Fruit fly (Drosophila melanogaster) whole organism, pupa: ENCODE measurements around the gene Hrs.

Experiments used
- CG10348 ChIP-seq: fragments of 200-800 bp; sonication (Bioruptor generic); IDR thresholded peaks from 2 replicates; pipeline ENCODE4 v1.3.6; 2022; ENCODE audit warnings: missing biosample characterization, missing genetic modification characterization
- CG12605 ChIP-seq: fragments of 200-800 bp; sonication (Bioruptor generic); IDR thresholded peaks from 2 replicates; pipeline ENCODE4 v1.3.6; 2022; ENCODE audit warnings: missing biosample characterization, missing genetic modification characterization
- CG13204 ChIP-seq: fragments of 200-800 bp; sonication (Bioruptor generic); optimal IDR thresholded peaks from 2 replicates; lab custom pipeline; 2018; ENCODE audit warnings: missing biosample characterization, mild to moderate bottlenecking, missing genetic modification characterization, moderate library complexity
- CG14655 ChIP-seq: fragments of 200-800 bp; sonication (Bioruptor generic); optimal IDR thresholded peaks from 3 replicates; lab custom pipeline; 2017; ENCODE audit warnings: mild to moderate bottlenecking, missing biosample characterization, missing genetic modification reagents, missing genetic modification characterization
- CG15710 ChIP-seq: fragments of 200-800 bp; sonication (Bioruptor generic); optimal IDR thresholded peaks from 2 replicates; lab custom pipeline; 2018; ENCODE audit warnings: missing biosample characterization, mild to moderate bottlenecking, missing genetic modification characterization, moderate library complexity
- CG17806 ChIP-seq: fragments of 200-800 bp; sonication (Bioruptor generic); optimal IDR thresholded peaks from 2 replicates; lab custom pipeline; 2018; ENCODE audit warnings: missing biosample characterization, mild to moderate bottlenecking, missing genetic modification characterization, moderate library complexity
- CG32121 ChIP-seq: fragments of 200-800 bp; sonication (Bioruptor generic); IDR thresholded peaks from 2 replicates; pipeline ENCODE4 v1.3.6; 2022; ENCODE audit warnings: missing biosample characterization, missing genetic modification characterization
- CG34367 ChIP-seq: fragments of 200-800 bp; sonication (Bioruptor generic); optimal IDR thresholded peaks from 2 replicates; lab custom pipeline; 2018; ENCODE audit warnings: missing biosample characterization, mild to moderate bottlenecking, missing genetic modification characterization
- CG4496 ChIP-seq: fragments of 200-800 bp; sonication (Bioruptor generic); IDR thresholded peaks from 3 replicates; pipeline ENCODE4 v1.3.6; 2022; ENCODE audit warnings: missing biosample characterization, missing genetic modification characterization
- CG8159 ChIP-seq: fragments of 200-800 bp; sonication (Bioruptor generic); optimal IDR thresholded peaks from 3 replicates; lab custom pipeline; 2018; ENCODE audit warnings: missing biosample characterization, mild to moderate bottlenecking, missing genetic modification characterization, moderate library complexity
- CG8301 ChIP-seq: fragments of 200-800 bp; sonication (Bioruptor generic); optimal IDR thresholded peaks from 2 replicates; lab custom pipeline; 2018; ENCODE audit warnings: missing biosample characterization, mild to moderate bottlenecking, missing genetic modification characterization
- CG9948 ChIP-seq: fragments of 200-800 bp; sonication (Bioruptor generic); optimal IDR thresholded peaks from 2 replicates; lab custom pipeline; 2018; ENCODE audit warnings: missing biosample characterization, mild to moderate bottlenecking, missing genetic modification characterization, moderate library complexity
- D1 ChIP-seq: fragments of 200-800 bp; sonication (Bioruptor generic); optimal IDR thresholded peaks from 2 replicates; lab custom pipeline; 2018; ENCODE audit warnings: missing biosample characterization, mild to moderate bottlenecking, missing genetic modification characterization, moderate library complexity
- EcR ChIP-seq: fragments of 200-800 bp; sonication (Bioruptor generic); optimal IDR thresholded peaks from 3 replicates; lab custom pipeline; 2019; ENCODE audit warnings: missing biosample characterization, missing genetic modification characterization, mild to moderate bottlenecking, moderate library complexity, missing genetic modification reagents
- Ets98B ChIP-seq: fragments of 200-800 bp; sonication (Bioruptor generic); IDR thresholded peaks from 2 replicates; pipeline ENCODE4 v1.3.6; 2022; ENCODE audit warnings: missing biosample characterization, missing genetic modification characterization
- Pif1A ChIP-seq: fragments of 200-800 bp; sonication (Bioruptor generic); optimal IDR thresholded peaks from 3 replicates; lab custom pipeline; 2016; ENCODE audit warnings: missing biosample characterization, missing genetic modification characterization
- Pif1B ChIP-seq: fragments of 200-800 bp; sonication (Bioruptor generic); optimal IDR thresholded peaks from 3 replicates; lab custom pipeline; 2016; ENCODE audit warnings: missing biosample characterization, missing genetic modification characterization
- Snoo ChIP-seq: fragments of 200-800 bp; sonication (Bioruptor generic); optimal IDR thresholded peaks from 3 replicates; lab custom pipeline; 2017; ENCODE audit warnings: missing biosample characterization, mild to moderate bottlenecking, missing genetic modification characterization, inconsistent platforms
- fd96Ca ChIP-seq: fragments of 200-800 bp; sonication (Bioruptor generic); IDR thresholded peaks from 3 replicates; pipeline ENCODE4 v1.3.6; 2022; ENCODE audit warnings: missing biosample characterization, missing genetic modification characterization
- gl ChIP-seq: fragments of 200-800 bp; sonication (Bioruptor generic); optimal IDR thresholded peaks from 2 replicates; lab custom pipeline; 2018; ENCODE audit warnings: missing biosample characterization, mild to moderate bottlenecking, missing genetic modification characterization
- rn ChIP-seq: fragments of 200-800 bp; sonication (Bioruptor generic); IDR thresholded peaks from 2 replicates; pipeline ENCODE4 v1.3.6; 2022; ENCODE audit warnings: missing biosample characterization, missing genetic modification characterization

Gene Hrs

DNA sequence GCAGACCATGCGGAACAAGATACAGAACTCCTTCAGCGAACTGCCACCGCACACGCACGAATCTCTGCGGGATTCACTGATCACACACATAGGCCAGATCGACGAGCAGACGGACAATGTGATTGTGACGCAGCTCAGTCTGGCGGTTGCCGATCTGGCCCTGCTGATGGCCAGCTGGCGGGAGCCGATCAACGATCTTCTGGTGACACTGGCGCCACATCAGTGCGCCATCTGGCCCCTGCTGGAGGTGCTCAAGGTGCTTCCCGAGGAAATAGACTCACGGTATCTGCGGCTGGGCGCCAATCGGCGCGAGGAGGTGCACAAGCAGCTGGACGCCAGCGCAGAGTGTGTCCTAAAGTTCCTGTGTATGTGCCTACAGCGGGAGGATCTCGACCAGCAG lies 20.5 kb downstream of the Hrs start:
- TF ChIP-seq rn (no peak), CG8159 (no peak), EcR (no peak), CG9948 (no peak), CG34367 (tag; lab: Kevin White, UChicago) (no peak), D1 (no peak), CG8301 (tag; lab: Kevin White, UChicago) (no peak), CG17806 (tag; lab: Kevin White, UChicago) (no peak), Ets98B (GFP tag; lab: Robert Waterston, UW) (no peak), CG12605 (GFP tag; lab: Robert Waterston, UW) (no peak), gl (tag; lab: Kevin White, UChicago) (no peak), CG14655 (GFP tag; lab: Kevin White, UChicago) (no peak), Pif1B (GFP tag; lab: Kevin White, UChicago) (no peak), CG13204 (no peak), Pif1A (GFP tag; lab: Kevin White, UChicago) (no peak), CG4496 (no peak), Snoo (tag; lab: Kevin White, UChicago) (no peak)

DNA sequence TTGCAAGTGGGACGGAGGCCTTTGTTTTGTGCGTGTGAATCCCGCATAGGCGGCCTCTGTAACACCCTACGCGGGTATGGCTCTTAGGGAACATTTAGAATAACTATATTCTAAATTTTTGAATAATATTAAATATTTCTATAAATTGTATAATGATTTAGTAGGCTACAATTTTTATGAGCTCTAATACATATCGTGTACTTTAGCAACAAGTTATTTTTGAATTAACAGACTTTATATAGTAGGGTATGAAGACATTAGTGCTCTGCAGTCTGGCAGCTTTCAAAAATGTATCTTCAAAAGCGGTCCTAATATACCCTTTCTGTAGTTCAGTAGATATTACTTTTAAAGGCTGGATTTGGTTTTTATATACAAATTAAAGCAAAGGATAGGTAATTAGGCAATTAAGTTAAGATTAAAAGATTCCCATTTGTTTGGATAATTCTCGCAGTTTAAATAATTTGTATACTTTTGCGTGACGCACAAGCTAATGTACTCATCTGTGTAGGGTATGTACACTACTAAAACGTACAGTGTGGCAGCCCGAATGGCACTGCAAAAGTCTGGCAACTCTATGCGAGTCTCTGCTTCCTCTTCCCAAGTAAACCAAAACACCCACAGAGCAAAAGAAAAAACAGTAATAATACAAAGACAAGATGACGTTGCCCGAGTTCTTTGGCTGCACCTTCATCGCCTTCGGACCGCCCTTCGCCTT lies 26.0 kb downstream of the Hrs start, which contains the start of the genes Snx21 and aph-1:
TSS of gene Snx21 (minus strand) at position 7 of the 715 bp plus-strand sequence.
TSS of gene aph-1 (plus strand) at position 575 of the 715 bp plus-strand sequence.
- TF ChIP-seq CG17806 (tag; lab: Kevin White, UChicago) (peak; percentile 85), Snoo (tag; lab: Kevin White, UChicago) (peak; percentile 87), Pif1A (GFP tag; lab: Kevin White, UChicago) (peak; percentile 80), EcR (peak; percentile 10), CG34367 (tag; lab: Kevin White, UChicago) (peak; percentile 75), D1 (no peak), rn (peak; percentile 57), CG12605 (GFP tag; lab: Robert Waterston, UW) (peak; percentile 71), Pif1B (GFP tag; lab: Kevin White, UChicago) (peak; percentile 91), CG32121 (peak; percentile 85), CG10348 (GFP tag; lab: Robert Waterston, UW) (0 out of 2 replicates have a peak, but pooled peaks have one; percentile 48), CG4496 (peak; percentile 88), CG8301 (tag; lab: Kevin White, UChicago) (peak; percentile 82), CG15710 (peak; percentile 87), CG9948 (peak; percentile 86), fd96Ca (GFP tag; lab: Robert Waterston, UW) (peak; percentile 90), CG13204 (no peak), CG14655 (GFP tag; lab: Kevin White, UChicago) (peak; percentile 87), CG8159 (peak; percentile 91), gl (tag; lab: Kevin White, UChicago) (peak; percentile 45), Ets98B (GFP tag; lab: Robert Waterston, UW) (peak; percentile 86)

DNA sequence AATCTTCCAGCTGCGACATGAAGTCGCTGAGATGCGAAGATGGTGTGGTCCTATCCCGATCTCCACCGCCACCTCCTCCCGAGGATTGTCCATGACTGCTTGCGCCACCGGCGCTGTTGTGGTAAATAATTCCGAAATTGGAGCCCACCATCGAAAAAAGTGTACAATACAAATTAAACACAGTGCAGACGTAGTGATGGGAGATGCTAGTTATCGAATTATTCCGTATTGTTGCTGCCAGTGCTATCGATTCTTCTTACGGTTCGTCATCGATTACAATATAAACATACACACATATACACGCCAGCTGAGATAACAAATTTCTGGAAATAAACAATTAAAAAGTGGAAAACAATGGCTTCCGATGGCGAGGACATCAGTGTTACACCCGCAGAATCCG lies 27.8 kb downstream of the Hrs start, which contains the start of the genes Taf10b and Taf10:
TSS of gene Taf10b (minus strand) at position 219 of the 400 bp plus-strand sequence.
TSS of gene Taf10 (plus strand) at position 264 of the 400 bp plus-strand sequence.
- TF ChIP-seq CG10348 (GFP tag; lab: Robert Waterston, UW) (no peak), fd96Ca (GFP tag; lab: Robert Waterston, UW) (peak; percentile 46; the same call in 1 of the 3 replicates), Pif1B (GFP tag; lab: Kevin White, UChicago) (no peak), CG17806 (tag; lab: Kevin White, UChicago) (no peak), CG32121 (no peak)
- TF ChIP-seq, all 21 proteins: peak for 1

DNA sequence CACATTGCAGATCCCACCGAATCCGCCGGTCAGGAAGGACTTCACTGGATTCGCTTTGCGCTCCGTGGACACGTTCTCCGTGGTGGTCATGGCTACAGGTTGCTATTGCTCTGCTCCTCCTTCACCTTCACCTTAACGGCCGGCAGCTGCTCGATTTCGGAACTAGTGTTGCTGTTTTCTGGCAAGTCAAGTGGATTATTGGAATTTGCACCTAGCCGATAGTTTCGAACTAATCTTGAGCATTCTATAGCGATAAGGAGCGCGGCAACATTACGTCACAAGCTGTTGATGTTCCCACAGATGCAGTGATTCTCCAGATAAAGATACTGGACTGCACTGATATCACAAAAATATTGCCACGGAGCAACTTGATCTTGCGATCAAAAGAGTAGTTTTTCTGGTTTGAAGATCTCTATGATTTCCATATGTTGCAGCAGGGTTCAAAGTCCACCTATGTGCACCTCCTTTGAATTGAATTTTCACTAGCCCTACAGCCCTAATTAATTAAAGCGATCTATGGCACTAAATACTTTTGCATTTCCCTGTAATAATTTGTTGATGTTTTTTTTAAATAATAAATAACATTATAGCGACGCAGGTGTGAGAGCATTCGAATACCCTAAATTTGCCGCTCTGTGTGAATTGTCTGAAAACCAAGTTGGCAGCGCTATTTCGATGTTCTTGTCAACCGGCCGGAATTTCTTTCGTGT lies 29.8 kb downstream of the Hrs start, which contains the start of the genes colt and HINT1:
TSS of gene colt (minus strand) at position 594 of the 710 bp plus-strand sequence.
TSS of gene HINT1 (plus strand) at position 660 of the 710 bp plus-strand sequence.
- peak; percentile 16; the same call in 1 of the 3 replicates for TF ChIP-seq fd96Ca (GFP tag; lab: Robert Waterston, UW)
- peak; percentile 48; the same call in 1 of the 2 replicates for TF ChIP-seq CG32121
- peak; percentile 58 for TF ChIP-seq EcR
- peak; percentile 73 for TF ChIP-seq Snoo (tag; lab: Kevin White, UChicago)
- peak; percentile 78 for TF ChIP-seq CG4496
- TF ChIP-seq CG8301 (tag; lab: Kevin White, UChicago), result peak; percentile 82
- peak; percentile 67; the same call in 1 of the 2 replicates for TF ChIP-seq CG12605 (GFP tag; lab: Robert Waterston, UW)
- peak; percentile 57 for TF ChIP-seq CG9948
- peak; percentile 82 for TF ChIP-seq CG34367 (tag; lab: Kevin White, UChicago)
- TF ChIP-seq rn, result no peak
- TF ChIP-seq Ets98B (GFP tag; lab: Robert Waterston, UW), result peak; percentile 55
- TF ChIP-seq CG10348 (GFP tag; lab: Robert Waterston, UW), result no peak
- no peak for TF ChIP-seq D1
- peak; percentile 93 for TF ChIP-seq CG13204
- peak; percentile 51 for TF ChIP-seq CG15710
- peak; percentile 88 for TF ChIP-seq CG14655 (GFP tag; lab: Kevin White, UChicago)
- TF ChIP-seq Pif1A (GFP tag; lab: Kevin White, UChicago), result peak; percentile 91
- TF ChIP-seq CG17806 (tag; lab: Kevin White, UChicago), result peak; percentile 66
- peak; percentile 77 for TF ChIP-seq CG8159
- peak; percentile 97 for TF ChIP-seq gl (tag; lab: Kevin White, UChicago)
- peak; percentile 87 for TF ChIP-seq Pif1B (GFP tag; lab: Kevin White, UChicago)
- TF ChIP-seq, all 21 proteins: peak for 18

DNA sequence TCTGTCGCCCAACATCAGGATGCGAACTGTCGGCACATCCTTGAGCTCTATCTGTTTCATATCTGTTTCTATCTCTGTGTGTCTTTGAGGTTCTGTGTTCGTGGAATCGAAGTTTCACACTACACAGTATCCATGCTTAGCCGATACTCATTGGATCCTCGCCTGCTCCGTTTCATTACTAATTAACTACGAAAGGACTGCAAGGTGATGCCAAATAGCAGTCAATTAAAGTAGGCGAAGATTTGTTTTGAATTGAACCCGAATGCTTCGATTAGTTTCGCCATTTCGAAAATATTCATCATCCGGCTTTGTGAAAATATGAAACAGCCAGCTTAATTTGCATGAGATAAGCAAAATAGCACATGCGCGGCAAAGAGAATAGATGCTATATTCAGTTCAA lies 31.9 kb downstream of the Hrs start, which contains the start of gene CG15399:
TSS of gene CG15399 (minus strand) at position 101 of the 400 bp plus-strand sequence.
- TF ChIP-seq gl (tag; lab: Kevin White, UChicago) (no peak), fd96Ca (GFP tag; lab: Robert Waterston, UW) (no peak), CG9948 (no peak), Ets98B (GFP tag; lab: Robert Waterston, UW) (no peak), CG8301 (tag; lab: Kevin White, UChicago) (no peak), D1 (no peak), Snoo (tag; lab: Kevin White, UChicago) (no peak), CG12605 (GFP tag; lab: Robert Waterston, UW) (no peak), CG14655 (GFP tag; lab: Kevin White, UChicago) (no peak), CG4496 (no peak), EcR (no peak), CG17806 (tag; lab: Kevin White, UChicago) (no peak), CG10348 (GFP tag; lab: Robert Waterston, UW) (no peak)
